Worm (Caenorhabditis elegans) whole organism, L4/young adult: Measurements from ENCODE around the gene F53H4.3.

Experiments
- W03F9.2 ChIP-seq: fragments of 150-350 bp; optimal IDR thresholded peaks from 2 replicates; lab custom pipeline; 2014; ENCODE audit warnings: missing biosample characterization, missing genetic modification characterization
- dao-5 ChIP-seq: sonication (generic microtip); optimal IDR thresholded peaks from 2 replicates; lab custom pipeline; 2016; ENCODE audit warnings: missing genotype, missing genetic modification characterization, moderate library complexity, missing compliant biosample characterization
- him-1 ChIP-seq: sonication (generic microtip); optimal IDR thresholded peaks from 2 replicates; lab custom pipeline; 2016; ENCODE audit warnings: missing genotype, missing genetic modification reagents, missing genetic modification characterization, missing compliant biosample characterization

DNA sequence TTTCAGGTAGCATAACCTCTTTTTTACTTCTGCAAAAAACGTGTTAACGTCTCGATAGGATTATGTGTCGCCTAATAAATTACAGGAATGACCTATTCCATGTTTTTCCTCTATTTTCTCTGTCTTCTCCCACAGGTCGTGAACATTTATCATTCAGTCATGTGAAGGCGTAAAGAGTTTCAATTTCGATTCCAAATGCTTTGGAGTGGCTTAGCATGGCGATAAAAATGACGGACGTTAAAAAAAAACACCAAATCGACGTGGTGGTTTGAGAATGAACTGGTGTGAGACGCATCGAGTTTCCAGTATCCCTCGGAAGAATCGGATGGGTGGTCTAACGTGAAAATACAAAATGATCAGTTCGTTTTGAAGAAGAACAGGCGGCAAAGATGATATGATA, 17.8 kb downstream of the F53H4.3 start:
- TF ChIP-seq W03F9.2 (tag; lab: Kevin White, UChicago) (no peak), him-1 (tag; lab: Kevin White, UChicago) (no peak), dao-5 (tag; lab: Kevin White, UChicago) (no peak)
